Fruit fly (Drosophila melanogaster) whole organism, embryonic: ENCODE data around the gene spn-B.
A peak's percentile ranks its signal among the peaks of the same experiment; 100 is the strongest.

Source experiments
- B-H2 ChIP-seq: fragments of 200-800 bp; sonication (Bioruptor generic); optimal IDR thresholded peaks from 2 replicates; lab custom pipeline; 2018; ENCODE audit warnings: missing biosample characterization, mild to moderate bottlenecking, missing genetic modification characterization
- CG11398 ChIP-seq: fragments of 200-800 bp; sonication (Bioruptor generic); optimal IDR thresholded peaks from 2 replicates; lab custom pipeline; 2016; ENCODE audit warnings: missing biosample characterization, missing genetic modification characterization
- CG12155 ChIP-seq: fragments of 200-800 bp; sonication (Bioruptor generic); optimal IDR thresholded peaks from 3 replicates; lab custom pipeline; 2016; ENCODE audit warnings: missing biosample characterization, missing genetic modification characterization
- CG14050 ChIP-seq: fragments of 200-800 bp; sonication (Bioruptor generic); IDR thresholded peaks from 3 replicates; pipeline ENCODE4 v1.3.6; 2022; ENCODE audit warnings: missing biosample characterization, missing genetic modification characterization
- CG1647 ChIP-seq: fragments of 200-800 bp; sonication (Bioruptor generic); optimal IDR thresholded peaks from 3 replicates; lab custom pipeline; 2016; ENCODE audit warnings: missing biosample characterization, missing genetic modification characterization
- CG16815 ChIP-seq: fragments of 200-800 bp; sonication (Bioruptor generic); optimal IDR thresholded peaks from 3 replicates; lab custom pipeline; 2017; ENCODE audit warnings: missing biosample characterization, mild to moderate bottlenecking, missing genetic modification characterization
- CG18262 ChIP-seq: fragments of 200-800 bp; optimal IDR thresholded peaks from 3 replicates; lab custom pipeline; 2019; ENCODE audit warnings: missing biosample characterization, mild to moderate bottlenecking, missing genetic modification characterization, moderate library complexity
- CG18764 ChIP-seq: fragments of 200-800 bp; sonication (Bioruptor generic); optimal IDR thresholded peaks from 3 replicates; lab custom pipeline; 2016; ENCODE audit warnings: missing biosample characterization, missing genetic modification characterization
- CG2889 ChIP-seq: fragments of 200-800 bp; sonication (Bioruptor generic); IDR thresholded peaks from 3 replicates; pipeline ENCODE4 v1.3.6; 2022; ENCODE audit warnings: missing biosample characterization, missing genetic modification characterization
- CG3065 ChIP-seq: fragments of 200-800 bp; sonication (Bioruptor generic); optimal IDR thresholded peaks from 2 replicates; lab custom pipeline; 2016; ENCODE audit warnings: missing biosample characterization, missing genetic modification characterization
- CG3281 ChIP-seq: fragments of 200-800 bp; sonication (Bioruptor generic); optimal IDR thresholded peaks from 3 replicates; lab custom pipeline; 2017; ENCODE audit warnings: missing biosample characterization, mild to moderate bottlenecking, missing genetic modification characterization
- CG3847 ChIP-seq: fragments of 200-800 bp; sonication (Bioruptor generic); IDR thresholded peaks from 2 replicates; pipeline ENCODE4 v1.3.6; 2022; ENCODE audit warnings: missing biosample characterization, missing genetic modification characterization
- CG4328 ChIP-seq: fragments of 200-800 bp; sonication (Bioruptor generic); optimal IDR thresholded peaks from 3 replicates; lab custom pipeline; 2017; ENCODE audit warnings: missing biosample characterization, missing genetic modification reagents, missing genetic modification characterization
- CG4404 ChIP-seq: fragments of 200-800 bp; sonication (Bioruptor generic); IDR thresholded peaks from 2 replicates; pipeline ENCODE4 v1.3.6; 2022; ENCODE audit warnings: missing biosample characterization, missing genetic modification characterization
- CG5245 ChIP-seq: fragments of 200-800 bp; sonication (Bioruptor generic); optimal IDR thresholded peaks from 3 replicates; lab custom pipeline; 2016; ENCODE audit warnings: missing biosample characterization, missing genetic modification characterization
- CG7963 ChIP-seq: fragments of 200-800 bp; sonication (Bioruptor generic); IDR thresholded peaks from 3 replicates; pipeline ENCODE4 v1.3.6; 2022; ENCODE audit warnings: missing biosample characterization, missing genetic modification characterization; ENCODE audit not compliant: partially characterized antibody
- CG8924 ChIP-seq: fragments of 200-800 bp; optimal IDR thresholded peaks from 3 replicates; lab custom pipeline; 2019; ENCODE audit warnings: missing biosample characterization, mild to moderate bottlenecking, missing genetic modification characterization, moderate library complexity
- Dbx ChIP-seq: fragments of 200-800 bp; sonication (Bioruptor generic); IDR thresholded peaks from 3 replicates; pipeline ENCODE4 v1.3.6; 2022; ENCODE audit warnings: missing biosample characterization, missing genetic modification characterization
- Deaf1 ChIP-seq: fragments of 200-800 bp; optimal IDR thresholded peaks from 3 replicates; lab custom pipeline; 2019; ENCODE audit warnings: missing biosample characterization, mild to moderate bottlenecking, missing genetic modification characterization, moderate library complexity
- Dll ChIP-seq: fragments of 200-800 bp; sonication (Bioruptor generic); IDR thresholded peaks from 4 replicates; pipeline ENCODE4 v1.3.6; 2022; ENCODE audit warnings: missing biosample characterization, missing genetic modification characterization; ENCODE audit not compliant: partially characterized antibody
- E2f2 ChIP-seq: fragments of 200-800 bp; sonication (Bioruptor generic); IDR thresholded peaks from 2 replicates; pipeline ENCODE4 v1.3.6; 2022; ENCODE audit warnings: missing biosample characterization, missing genetic modification characterization
- Elba2 ChIP-seq: fragments of 200-800 bp; sonication (Bioruptor generic); optimal IDR thresholded peaks from 3 replicates; lab custom pipeline; 2016; ENCODE audit warnings: missing biosample characterization, missing genetic modification characterization
- Ets97D ChIP-seq: fragments of 200-800 bp; sonication (Bioruptor generic); optimal IDR thresholded peaks from 3 replicates; lab custom pipeline; 2016; ENCODE audit warnings: missing biosample characterization, missing genetic modification characterization
- Hr51 ChIP-seq, 2 experiments: fragments of 200-800 bp; sonication (Bioruptor generic); optimal IDR thresholded peaks; 2 replicates in 1 of 2; 3 replicates in 1 of 2; lab custom pipeline; 2016 to 2018; ENCODE audit warnings: missing biosample characterization in 2 of 2, missing genetic modification characterization in 2 of 2, mild to moderate bottlenecking in 1 of 2, moderate library complexity in 1 of 2
- Hr78 ChIP-seq, 2 experiments: fragments of 200-800 bp in 1 of 2; fragments of >200 bp in 1 of 2; sonication (Bioruptor generic) in 1 of 2; optimal IDR thresholded peaks; 2 replicates each; lab custom pipeline; 2017 to 2019; ENCODE audit warnings: missing biosample characterization in 2 of 2, missing genetic modification characterization in 2 of 2, mild to moderate bottlenecking in 1 of 2, moderate library complexity in 1 of 2
- Meics ChIP-seq: fragments of 200-800 bp; sonication (Bioruptor generic); optimal IDR thresholded peaks from 2 replicates; lab custom pipeline; 2017; ENCODE audit warnings: missing biosample characterization, mild to moderate bottlenecking, missing genetic modification characterization
- NC2β ChIP-seq: fragments of 200-800 bp; sonication (Bioruptor generic); optimal IDR thresholded peaks from 2 replicates; lab custom pipeline; 2016; ENCODE audit warnings: missing biosample characterization, missing genetic modification characterization
- NK7.1 ChIP-seq: fragments of 200-800 bp; sonication (Bioruptor generic); optimal IDR thresholded peaks from 3 replicates; lab custom pipeline; 2016; ENCODE audit warnings: missing biosample characterization, missing genetic modification characterization
- Sox100B ChIP-seq: fragments of 200-800 bp; sonication (Bioruptor generic); optimal IDR thresholded peaks from 3 replicates; lab custom pipeline; 2018; ENCODE audit warnings: missing biosample characterization, mild to moderate bottlenecking, missing genetic modification characterization
- Ssrp ChIP-seq: fragments of 200-800 bp; sonication (Bioruptor generic); optimal IDR thresholded peaks from 2 replicates; lab custom pipeline; 2018; ENCODE audit warnings: missing biosample characterization, mild to moderate bottlenecking, missing genetic modification characterization, moderate library complexity
- TFAM ChIP-seq: fragments of 200-800 bp; sonication (Bioruptor generic); optimal IDR thresholded peaks from 2 replicates; lab custom pipeline; 2017; ENCODE audit warnings: missing biosample characterization, missing genetic modification characterization, inconsistent platforms
- cg ChIP-seq: fragments of 200-800 bp; sonication (Bioruptor generic); optimal IDR thresholded peaks from 3 replicates; lab custom pipeline; 2019; ENCODE audit warnings: missing biosample characterization, mild to moderate bottlenecking, missing genetic modification characterization, moderate library complexity
- dmrt11E ChIP-seq: fragments of 200-800 bp; sonication (Bioruptor generic); optimal IDR thresholded peaks from 3 replicates; lab custom pipeline; 2018; ENCODE audit warnings: missing biosample characterization, mild to moderate bottlenecking, missing genetic modification characterization, moderate library complexity
- dysf ChIP-seq: fragments of 200-800 bp; sonication (Bioruptor generic); IDR thresholded peaks from 3 replicates; pipeline ENCODE4 v1.3.6; 2022; ENCODE audit warnings: missing biosample characterization, missing genetic modification characterization
- emc ChIP-seq: fragments of 200-800 bp; sonication (Bioruptor generic); optimal IDR thresholded peaks from 2 replicates; lab custom pipeline; 2016; ENCODE audit warnings: missing biosample characterization, missing genetic modification characterization
- gce ChIP-seq: fragments of 200-800 bp; sonication (Bioruptor generic); IDR thresholded peaks from 3 replicates; pipeline ENCODE4 v1.3.6; 2022; ENCODE audit warnings: missing biosample characterization, missing genetic modification characterization
- gro ChIP-seq: fragments of 200-800 bp; sonication (Bioruptor generic); optimal IDR thresholded peaks from 2 replicates; lab custom pipeline; 2016; ENCODE audit warnings: missing biosample characterization, missing genetic modification characterization
- ham ChIP-seq: fragments of 200-800 bp; sonication (Bioruptor generic); IDR thresholded peaks from 2 replicates; pipeline ENCODE4 v1.3.6; 2022; ENCODE audit warnings: missing biosample characterization, missing genetic modification characterization
- insv ChIP-seq, 2 experiments: fragments of 200-800 bp; sonication (Bioruptor generic); optimal IDR thresholded peaks; 3 replicates each; lab custom pipeline; 2016 to 2018; ENCODE audit warnings: missing biosample characterization in 2 of 2, missing genetic modification characterization in 2 of 2
- mld ChIP-seq: fragments of 200-800 bp; sonication (Bioruptor generic); IDR thresholded peaks from 3 replicates; pipeline ENCODE4 v1.3.6; 2022; ENCODE audit warnings: missing biosample characterization, missing genetic modification characterization; ENCODE audit not compliant: partially characterized antibody
- nau ChIP-seq: fragments of 200-800 bp; sonication (Bioruptor generic); optimal IDR thresholded peaks from 3 replicates; lab custom pipeline; 2017; ENCODE audit warnings: missing biosample characterization, mild to moderate bottlenecking, missing genetic modification characterization, missing genetic modification reagents
- nerfin-1 ChIP-seq: fragments of 200-800 bp; sonication (Bioruptor generic); optimal IDR thresholded peaks from 3 replicates; lab custom pipeline; 2019; ENCODE audit warnings: missing biosample characterization, mild to moderate bottlenecking, missing genetic modification characterization, moderate library complexity
- nerfin-2 ChIP-seq: fragments of 200-800 bp; sonication (Bioruptor generic); IDR thresholded peaks from 2 replicates; pipeline ENCODE4 v1.3.6; 2022; ENCODE audit warnings: missing biosample characterization, missing genetic modification characterization; ENCODE audit not compliant: partially characterized antibody
- pb ChIP-seq: fragments of 200-800 bp; sonication (Bioruptor generic); optimal IDR thresholded peaks from 3 replicates; lab custom pipeline; 2016; ENCODE audit warnings: missing biosample characterization, missing genetic modification characterization
- peb ChIP-seq: fragments of 200-800 bp; sonication (Bioruptor generic); IDR thresholded peaks from 2 replicates; pipeline ENCODE4 v1.3.6; 2022; ENCODE audit warnings: missing biosample characterization, missing genetic modification characterization
- prd ChIP-seq, 3 experiments: fragments of >200 bp in 2 of 3; fragments of 200-800 bp in 1 of 3; sonication (Bioruptor generic) in 1 of 3; optimal IDR thresholded peaks in 2 of 3; IDR thresholded peaks in 1 of 3; 2 replicates in 2 of 3; 3 replicates in 1 of 3; pipeline versions ENCODE4 v1.3.6 to Lab custom; 2017 to 2022; ENCODE audit warnings: missing biosample characterization in 1 of 3, missing genetic modification characterization in 1 of 3
- row ChIP-seq: fragments of 200-800 bp; sonication (Bioruptor generic); IDR thresholded peaks from 3 replicates; pipeline ENCODE4 v1.3.6; 2022; ENCODE audit warnings: missing biosample characterization, missing genetic modification characterization
- zfh2 ChIP-seq: fragments of 200-800 bp; sonication (Bioruptor generic); optimal IDR thresholded peaks from 2 replicates; lab custom pipeline; 2016; ENCODE audit warnings: missing biosample characterization, missing genetic modification characterization

Gene spn-B

DNA sequence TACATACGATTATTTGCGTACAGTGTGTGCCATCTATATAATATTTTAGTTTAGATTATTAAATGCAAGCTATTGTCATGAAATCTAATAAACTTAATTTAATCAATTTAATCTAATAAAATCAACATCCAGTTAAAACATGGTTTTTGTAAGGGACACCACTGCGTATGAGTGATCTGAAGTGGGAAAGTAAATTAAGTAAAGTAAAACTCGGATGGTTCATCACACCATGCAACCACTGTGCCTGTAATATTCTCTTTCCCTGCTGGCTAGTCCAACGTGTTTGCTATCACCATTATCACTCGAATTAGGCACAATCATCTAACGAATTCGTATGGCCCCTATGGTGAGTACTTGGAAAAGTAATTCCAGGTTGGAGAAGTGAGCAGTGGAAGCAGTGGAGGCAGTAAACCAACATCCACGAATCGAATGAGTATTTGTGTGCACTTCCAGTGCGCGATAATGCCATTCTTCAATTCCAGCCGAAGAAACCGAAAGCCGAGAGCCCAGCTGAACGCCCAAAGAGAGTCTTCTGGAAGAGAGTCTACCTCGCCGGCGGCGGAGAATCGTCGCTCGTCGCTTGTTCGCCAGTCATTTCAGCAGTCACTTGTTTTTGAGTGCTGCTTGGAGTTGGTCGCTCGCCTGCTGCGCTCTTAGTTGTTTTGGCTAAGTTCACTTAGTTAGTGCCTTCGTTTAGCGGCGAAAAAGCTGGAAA lies 39.0 kb upstream of the spn-B start, which contains the start of gene red (continued):
- TF ChIP-seq Ets97D (peak; percentile 0), prd (optimal IDR thresholded peaks at IDR 0.05; lab: Kevin White, UChicago) (no peak), prd (GFP tag; IDR thresholded peaks at IDR 0.05; lab: Robert Waterston, UW) (peak; percentile 72), CG18764 (GFP tag; lab: Kevin White, UChicago) (peak; percentile 16), zfh2 (GFP tag; lab: Kevin White, UChicago) (peak; percentile 62), Dll (GFP tag; lab: Robert Waterston, UW) (no peak), Deaf1 (peak; percentile 86), Ssrp (tag; lab: Kevin White, UChicago) (peak; percentile 62), CG18262 (peak; percentile 74), Dbx (GFP tag; lab: Robert Waterston, UW) (peak; percentile 81), CG3847 (peak; percentile 62), CG7963 (GFP tag; lab: Robert Waterston, UW) (no peak), nau (peak; percentile 43), gro (GFP tag; lab: Kevin White, UChicago) (peak; percentile 58), CG4328 (GFP tag; lab: Kevin White, UChicago) (no peak), dmrt11E (tag; lab: Kevin White, UChicago) (peak; percentile 15), NC2β (no peak), ham (peak; percentile 51; the same call in 1 of the 2 replicates), nerfin-2 (GFP tag; lab: Robert Waterston, UW) (no peak), CG11398 (GFP tag; lab: Kevin White, UChicago) (no peak), peb (0 out of 2 replicates have a peak, but pooled peaks have one; percentile 30), TFAM (GFP tag; lab: Kevin White, UChicago) (no peak), CG12155 (peak; percentile 70), Hr51 (GFP tag; optimal IDR thresholded peaks at IDR 0.05; lab: Kevin White, UChicago) (peak; percentile 47 to 84), CG8924 (peak; percentile 79), row (GFP tag; lab: Robert Waterston, UW) (peak; percentile 90), CG2889 (GFP tag; lab: Robert Waterston, UW) (0 out of 3 replicates have a peak, but pooled peaks have one; percentile 32), CG4404 (GFP tag; lab: Robert Waterston, UW) (peak; percentile 44; the same call in 1 of the 2 replicates), Meics (peak; percentile 83), insv (GFP tag; optimal IDR thresholded peaks at IDR 0.05; lab: Kevin White, UChicago) (no peak), B-H2 (peak; percentile 16), dysf (GFP tag; lab: Robert Waterston, UW) (peak; percentile 84), gce (GFP tag; lab: Robert Waterston, UW) (no peak), CG5245 (GFP tag; lab: Kevin White, UChicago) (peak; percentile 53), Hr78 (GFP tag; optimal IDR thresholded peaks at IDR 0.05; lab: Kevin White, UChicago) (peak in 1 of 2 experiments; percentile 3), NK7.1 (GFP tag; lab: Kevin White, UChicago) (peak; percentile 49), CG14050 (GFP tag; lab: Robert Waterston, UW) (peak; percentile 39; the same call in 2 of the 3 replicates), E2f2 (GFP tag; lab: Robert Waterston, UW) (peak; percentile 51; the same call in 1 of the 2 replicates), nerfin-1 (tag; lab: Kevin White, UChicago) (peak; percentile 55), cg (GFP tag; lab: Kevin White, UChicago) (peak; percentile 31), Elba2 (no peak), CG1647 (GFP tag; lab: Kevin White, UChicago) (no peak), mld (no peak), CG3065 (GFP tag; lab: Kevin White, UChicago) (no peak), Sox100B (peak; percentile 60), emc (GFP tag; lab: Kevin White, UChicago) (peak; percentile 30), CG3281 (peak; percentile 88), CG16815 (GFP tag; lab: Kevin White, UChicago) (peak; percentile 17), pb (GFP tag; lab: Kevin White, UChicago) (no peak)
